Fruit fly (Drosophila melanogaster) whole organism, wandering third instar larva: Measurements from ENCODE around the gene CG17738.

Experiments used
- Abd-B ChIP-seq: fragments of >200 bp; optimal IDR thresholded peaks from 2 replicates; lab custom pipeline; 2017; ENCODE audit warnings: missing biosample characterization, missing genetic modification characterization
- CG32264 ChIP-seq: fragments of 200-800 bp; sonication (Bioruptor generic); optimal IDR thresholded peaks from 2 replicates; lab custom pipeline; 2016; ENCODE audit warnings: missing biosample characterization, missing genetic modification characterization
- CG9705 ChIP-seq: fragments of 200-800 bp; sonication (Bioruptor generic); optimal IDR thresholded peaks from 2 replicates; lab custom pipeline; 2018; ENCODE audit warnings: missing biosample characterization, mild to moderate bottlenecking, missing genetic modification characterization
- CrebA ChIP-seq: fragments of 200-800 bp; sonication (Bioruptor generic); optimal IDR thresholded peaks from 2 replicates; lab custom pipeline; 2016; ENCODE audit warnings: missing biosample characterization, mild to moderate bottlenecking, missing genetic modification characterization, borderline replicate concordance
- Dfd ChIP-seq: fragments of >200 bp; optimal IDR thresholded peaks from 2 replicates; lab custom pipeline; 2017; ENCODE audit warnings: missing biosample characterization, missing genetic modification characterization
- Dif ChIP-seq: fragments of 200-275, 200-300 bp; sonication (Bioruptor generic); optimal IDR thresholded peaks from 2 replicates; lab custom pipeline; 2018; ENCODE audit warnings: missing biosample characterization, missing genetic modification characterization; ENCODE audit not compliant: partially characterized antibody
- HLH106 ChIP-seq: fragments of 200-800 bp; optimal IDR thresholded peaks from 3 replicates; lab custom pipeline; 2019; ENCODE audit warnings: missing biosample characterization, mild to moderate bottlenecking, missing genetic modification characterization, moderate library complexity
- Hnf4 ChIP-seq: fragments of 200-800 bp; sonication (Bioruptor generic); optimal IDR thresholded peaks from 2 replicates; lab custom pipeline; 2016; ENCODE audit warnings: missing biosample characterization, mild to moderate bottlenecking, missing genetic modification characterization
- Mio ChIP-seq: sonication (Bioruptor generic); optimal IDR thresholded peaks from 2 replicates; lab custom pipeline; 2016; ENCODE audit warnings: missing biosample characterization, missing genetic modification characterization
- Myc ChIP-seq: fragments of >200 bp; optimal IDR thresholded peaks from 2 replicates; lab custom pipeline; 2017
- N ChIP-seq: fragments of >200 bp; optimal IDR thresholded peaks from 2 replicates; lab custom pipeline; 2018; ENCODE audit warnings: missing biosample characterization, missing external identifiers, missing genetic modification characterization
- Sp1 ChIP-seq: fragments of 200-800 bp; sonication (Bioruptor generic); optimal IDR thresholded peaks from 3 replicates; lab custom pipeline; 2019; ENCODE audit warnings: missing biosample characterization, mild to moderate bottlenecking, missing genetic modification characterization, moderate library complexity
- br ChIP-seq: fragments of 200-800 bp; sonication (Bioruptor generic); optimal IDR thresholded peaks from 2 replicates; lab custom pipeline; 2016; ENCODE audit warnings: missing biosample characterization, missing genetic modification characterization
- brk ChIP-seq: fragments of 200-800 bp; sonication (Bioruptor generic); optimal IDR thresholded peaks from 2 replicates; lab custom pipeline; 2016; ENCODE audit warnings: missing biosample characterization, mild to moderate bottlenecking, missing genetic modification characterization
- dl ChIP-seq, 2 experiments: fragments of 175-275, 200-275 bp in 1 of 2; fragments of 200-275 bp in 1 of 2; sonication (Bioruptor generic); optimal IDR thresholded peaks; lab custom pipeline; 2018; ENCODE audit warnings: mild to moderate bottlenecking in 2 of 2, missing biosample characterization in 2 of 2, missing genetic modification characterization in 2 of 2, moderate library complexity in 2 of 2; ENCODE audit not compliant: partially characterized antibody in 2 of 2, insufficient read depth in 1 of 2
- dmrt93B ChIP-seq: fragments of 200-800 bp; sonication (Bioruptor generic); optimal IDR thresholded peaks from 2 replicates; lab custom pipeline; 2018; ENCODE audit warnings: missing biosample characterization, mild to moderate bottlenecking, missing genetic modification characterization
- dsf ChIP-seq: sonication (Bioruptor generic); optimal IDR thresholded peaks from 2 replicates; lab custom pipeline; 2016; ENCODE audit warnings: missing biosample characterization, missing genetic modification characterization, borderline replicate concordance
- foxo ChIP-seq, 2 experiments: fragments of 200-800 bp; sonication (Bioruptor generic); optimal IDR thresholded peaks; 2 replicates in 1 of 2; 3 replicates in 1 of 2; lab custom pipeline; 2016 to 2017; ENCODE audit warnings: missing biosample characterization in 2 of 2, missing genetic modification characterization in 2 of 2
- fru ChIP-seq: fragments of 200-800 bp; sonication (Bioruptor generic); optimal IDR thresholded peaks from 3 replicates; lab custom pipeline; 2016; ENCODE audit warnings: missing biosample characterization, mild to moderate bottlenecking, missing genetic modification characterization
- jim ChIP-seq: fragments of 175-275, 200-325 bp; sonication (Bioruptor generic); optimal IDR thresholded peaks from 2 replicates; lab custom pipeline; 2016; ENCODE audit warnings: missing biosample characterization, mild to moderate bottlenecking, missing genetic modification characterization
- lola ChIP-seq: fragments of >200 bp; optimal IDR thresholded peaks from 2 replicates; lab custom pipeline; 2017; ENCODE audit warnings: missing biosample characterization, missing genetic modification characterization
- pan ChIP-seq: fragments of >200 bp; optimal IDR thresholded peaks from 2 replicates; lab custom pipeline; 2017
- psq ChIP-seq: fragments of 200-800 bp; sonication (Bioruptor generic); optimal IDR thresholded peaks from 3 replicates; lab custom pipeline; 2017; ENCODE audit warnings: missing biosample characterization, mild to moderate bottlenecking, missing genetic modification characterization, moderate library complexity
- rgr ChIP-seq: fragments of 200-800 bp; sonication (Bioruptor generic); optimal IDR thresholded peaks from 3 replicates; lab custom pipeline; 2016; ENCODE audit warnings: missing biosample characterization, mild to moderate bottlenecking, missing genetic modification characterization
- sage ChIP-seq: fragments of 200-800 bp; sonication (Bioruptor generic); optimal IDR thresholded peaks from 2 replicates; lab custom pipeline; 2016; ENCODE audit warnings: missing biosample characterization, mild to moderate bottlenecking, missing genetic modification characterization
- sv ChIP-seq: fragments of 200-800 bp; sonication (Bioruptor generic); optimal IDR thresholded peaks from 3 replicates; lab custom pipeline; 2016; ENCODE audit warnings: missing biosample characterization, missing genetic modification characterization
- woc ChIP-seq: sonication (Bioruptor generic); optimal IDR thresholded peaks from 2 replicates; lab custom pipeline; 2016; ENCODE audit warnings: missing biosample characterization, mild to moderate bottlenecking, missing genetic modification characterization

Gene CG17738

DNA sequence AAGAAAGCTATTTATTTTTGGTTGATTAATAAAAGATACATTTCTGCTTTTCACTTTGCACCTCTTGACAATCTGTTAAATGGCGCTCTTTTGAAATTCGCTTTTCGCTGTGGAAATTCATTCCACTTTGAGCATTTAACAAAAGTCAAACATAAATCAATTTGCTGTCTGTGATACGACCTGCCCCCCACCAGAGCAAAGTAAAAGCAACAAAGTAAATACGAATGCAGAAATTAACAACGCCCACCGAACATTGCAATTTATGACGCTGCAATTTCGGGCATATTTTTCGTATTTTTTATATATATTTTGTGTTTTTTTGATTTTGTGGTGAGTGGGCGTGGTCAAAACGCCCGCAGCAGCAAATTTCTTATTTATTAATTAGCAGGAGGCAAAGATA lies 14.9 kb downstream of the CG17738 start:
- no peak for TF ChIP-seq Dfd

dm6 chr3R:12288580-12289299 lies 18.1 kb downstream of the CG17738 start:
- no peak for TF ChIP-seq rgr (GFP tag; lab: Kevin White, UChicago)
- no peak for TF ChIP-seq Dif (GFP tag; lab: Kevin White, UChicago)
- no peak for TF ChIP-seq jim (GFP tag; lab: Kevin White, UChicago)
- no peak for TF ChIP-seq sv (GFP tag; lab: Kevin White, UChicago)
- TF ChIP-seq Dfd = no peak
- no peak for TF ChIP-seq lola (GFP tag; lab: Kevin White, UChicago)
- TF ChIP-seq dmrt93B (GFP tag; lab: Kevin White, UChicago) = no peak
- no peak for TF ChIP-seq sage (GFP tag; lab: Kevin White, UChicago)
- no peak for TF ChIP-seq Myc
- TF ChIP-seq CG9705 (GFP tag; lab: Kevin White, UChicago) = no peak
- no peak for TF ChIP-seq psq (GFP tag; lab: Kevin White, UChicago)
- TF ChIP-seq CrebA (GFP tag; lab: Kevin White, UChicago) = no peak

dm6 chr3R:12290466-12291237 lies 20.0 kb downstream of the CG17738 start:
- TF ChIP-seq woc (GFP tag; lab: Kevin White, UChicago) (no peak), Myc (no peak), N (GFP tag; lab: Kevin White, UChicago) (no peak), sage (GFP tag; lab: Kevin White, UChicago) (no peak), dmrt93B (GFP tag; lab: Kevin White, UChicago) (no peak), Dfd (no peak), CG32264 (GFP tag; lab: Kevin White, UChicago) (no peak)

DNA sequence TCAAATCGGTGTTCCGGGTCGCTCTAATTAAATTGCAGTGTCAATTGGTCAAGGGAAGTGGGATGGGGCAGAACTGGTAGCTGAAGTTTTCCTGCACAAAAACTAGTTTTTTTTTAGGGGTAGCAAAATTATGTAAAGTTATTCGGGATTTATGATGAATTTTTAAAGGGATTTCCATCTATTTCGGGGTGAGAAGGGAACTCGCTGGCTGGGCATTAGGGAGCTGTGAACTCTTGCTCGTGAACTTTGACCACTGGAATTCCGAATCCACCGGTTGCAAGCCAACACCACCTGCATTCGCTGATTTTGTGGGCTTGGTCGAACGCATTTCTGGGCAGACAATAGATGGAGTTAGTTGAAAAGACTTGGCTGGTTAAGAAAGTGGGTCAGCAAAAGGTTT lies 21.2 kb downstream of the CG17738 start:
- TF ChIP-seq dl (GFP tag; optimal IDR thresholded peaks at IDR 0.05; lab: Kevin White, UChicago; ENCODE audit: insufficient read depth in 1 of 2, partially characterized antibody in 2 of 2) (no peak), brk (GFP tag; lab: Kevin White, UChicago) (no peak), dmrt93B (GFP tag; lab: Kevin White, UChicago) (no peak), dsf (GFP tag; lab: Kevin White, UChicago) (no peak), jim (GFP tag; lab: Kevin White, UChicago) (no peak), Hnf4 (no peak)

DNA sequence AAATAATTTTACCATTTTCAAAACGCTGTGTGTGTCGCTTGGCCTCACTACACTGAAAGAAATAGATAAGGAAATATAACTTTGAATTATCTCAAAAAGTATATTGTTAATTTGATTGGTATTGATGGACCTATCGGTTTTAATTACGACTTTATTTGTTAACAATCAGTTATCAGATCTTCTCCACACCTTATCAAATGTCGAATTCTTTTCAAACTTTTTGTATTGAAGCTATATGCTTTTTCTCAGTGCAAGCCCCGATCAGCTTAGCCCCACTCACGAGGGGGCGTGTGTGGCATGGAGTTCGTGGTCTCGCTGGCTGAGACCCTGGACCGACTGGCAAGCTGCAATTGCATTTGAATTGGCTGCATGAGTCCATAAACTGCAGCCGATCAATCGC lies 26.6 kb downstream of the CG17738 start:
- TF ChIP-seq dmrt93B (GFP tag; lab: Kevin White, UChicago) (no peak), dsf (GFP tag; lab: Kevin White, UChicago) (no peak), woc (GFP tag; lab: Kevin White, UChicago) (no peak), CG32264 (GFP tag; lab: Kevin White, UChicago) (no peak), CrebA (GFP tag; lab: Kevin White, UChicago) (no peak), pan (no peak), CG9705 (GFP tag; lab: Kevin White, UChicago) (no peak), fru (GFP tag; lab: Kevin White, UChicago) (no peak), HLH106 (no peak), Sp1 (no peak), brk (GFP tag; lab: Kevin White, UChicago) (no peak), foxo (GFP tag; optimal IDR thresholded peaks at IDR 0.05; lab: Kevin White, UChicago) (no peak), Dfd (no peak), br (GFP tag; lab: Kevin White, UChicago) (no peak), Mio (GFP tag; lab: Kevin White, UChicago) (no peak), N (GFP tag; lab: Kevin White, UChicago) (no peak)
- TF ChIP-seq, all 38 proteins: peak for 0

DNA sequence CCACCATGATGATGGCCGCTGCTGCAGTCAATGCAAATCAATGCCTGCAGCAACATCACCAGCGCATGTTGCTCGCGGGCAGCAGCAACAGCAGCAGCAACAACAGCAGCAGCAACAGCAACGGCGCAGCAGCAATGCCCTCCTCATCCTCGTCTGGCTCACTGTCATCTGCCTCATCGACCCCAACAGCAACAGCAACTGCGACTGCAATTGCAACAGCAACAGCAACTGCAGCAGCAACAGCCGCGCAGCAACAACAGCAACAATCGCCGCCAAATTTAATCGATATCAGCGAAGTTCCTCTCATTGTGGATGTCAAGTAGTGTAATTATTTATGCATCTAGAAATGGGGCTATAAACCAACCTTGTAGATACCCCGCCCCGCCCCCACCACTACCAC lies 30.8 kb downstream of the CG17738 start:
- no peak for TF ChIP-seq fru (GFP tag; lab: Kevin White, UChicago)
- no peak for TF ChIP-seq Abd-B (GFP tag; lab: Kevin White, UChicago)
- peak; percentile 94 for TF ChIP-seq Dfd
- no peak for TF ChIP-seq N (GFP tag; lab: Kevin White, UChicago)
- no peak for TF ChIP-seq Dif (GFP tag; lab: Kevin White, UChicago)
- TF ChIP-seq Mio (GFP tag; lab: Kevin White, UChicago) = no peak
- no peak for TF ChIP-seq woc (GFP tag; lab: Kevin White, UChicago)
- no peak for TF ChIP-seq lola (GFP tag; lab: Kevin White, UChicago)
